Worm (Caenorhabditis elegans) whole organism, early embryonic: ENCODE data around the gene clc-4.

Experiments used
- ama-1 ChIP-seq: fragments of 150-350 bp; optimal IDR thresholded peaks from 2 replicates; lab custom pipeline; 2014
- ceh-13 ChIP-seq: fragments of 200-800 bp; sonication (Bioruptor generic); optimal IDR thresholded peaks from 2 replicates; lab custom pipeline; 2018; ENCODE audit warnings: mild to moderate bottlenecking, missing genetic modification characterization, missing compliant biosample characterization
- ets-7 ChIP-seq: sonication (generic microtip); optimal IDR thresholded peaks from 2 replicates; lab custom pipeline; 2016; ENCODE audit warnings: missing genotype, missing genetic modification characterization, missing compliant biosample characterization
- flt-1 ChIP-seq: fragments of 200-800 bp; sonication (Bioruptor generic); IDR thresholded peaks from 2 replicates; pipeline ENCODE4 v1.3.6; 2022; ENCODE audit warnings: missing genetic modification characterization, missing compliant biosample characterization
- hmbx-1 ChIP-seq: sonication (generic microtip); optimal IDR thresholded peaks from 2 replicates; lab custom pipeline; 2016; ENCODE audit warnings: mild to moderate bottlenecking, missing genetic modification characterization, missing compliant biosample characterization
- hmg-4 ChIP-seq: fragments of 200-800 bp; sonication (Bioruptor generic); optimal IDR thresholded peaks from 2 replicates; lab custom pipeline; 2018; ENCODE audit warnings: mild to moderate bottlenecking, missing genetic modification characterization, missing compliant biosample characterization
- hnd-1 ChIP-seq: sonication (generic microtip); optimal IDR thresholded peaks from 2 replicates; lab custom pipeline; 2016; ENCODE audit warnings: missing genetic modification characterization, missing compliant biosample characterization
- pes-1 ChIP-seq: fragments of 200-800 bp; sonication (Bioruptor generic); IDR thresholded peaks from 2 replicates; pipeline ENCODE4 v1.3.6; 2022; ENCODE audit warnings: missing genetic modification reagents, missing genetic modification characterization, missing compliant biosample characterization
- sea-1 ChIP-seq: fragments of 200-800 bp; sonication (Bioruptor generic); conservative IDR thresholded peaks from 2 replicates; pipeline ENCODE4 v1.3.6; 2022; ENCODE audit warnings: missing genetic modification characterization, missing compliant biosample characterization
- tbx-11 ChIP-seq: fragments of 200-800 bp; sonication (Bioruptor generic); IDR thresholded peaks from 2 replicates; pipeline ENCODE4 v1.3.6; 2022; ENCODE audit warnings: missing genetic modification characterization, missing compliant biosample characterization
- tra-4 ChIP-seq: sonication (generic microtip); optimal IDR thresholded peaks from 2 replicates; lab custom pipeline; 2017; ENCODE audit warnings: missing genetic modification characterization, missing compliant biosample characterization

DNA sequence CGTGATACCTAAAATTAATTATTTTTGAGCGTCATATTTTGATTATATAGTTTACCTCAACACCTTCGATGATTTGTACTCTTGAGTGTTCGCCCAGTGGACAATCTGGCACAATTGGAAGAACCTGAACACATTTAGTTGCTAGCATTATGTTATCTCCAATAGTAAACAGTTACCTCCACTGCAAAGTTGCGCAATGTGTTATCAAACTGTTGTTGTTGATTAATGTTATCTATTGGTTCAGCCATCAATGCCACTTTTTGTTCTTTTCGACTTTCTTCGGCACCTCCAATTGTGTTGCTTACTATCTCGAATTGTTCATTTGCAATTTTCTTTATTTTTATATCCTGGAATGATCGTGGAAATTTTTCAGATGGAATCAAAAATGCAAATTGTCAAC, 29.2 kb downstream of the clc-4 start:
- TF ChIP-seq ama-1 (lab: Kevin White, UChicago) (no peak), ets-7 (tag; lab: Kevin White, UChicago) (no peak), sea-1 (no peak), tbx-11 (GFP tag; lab: Robert Waterston, UW) (no peak), hnd-1 (tag; lab: Kevin White, UChicago) (no peak), pes-1 (GFP tag; lab: Robert Waterston, UW) (no peak), flt-1 (GFP tag; lab: Robert Waterston, UW) (no peak), tra-4 (no peak), ceh-13 (GFP tag; lab: Kevin White, UChicago) (no peak), hmbx-1 (tag; lab: Kevin White, UChicago) (no peak), hmg-4 (GFP tag; lab: Kevin White, UChicago) (no peak)
